Fruit fly (Drosophila melanogaster): ENCODE measurements around the gene CG31697.

Gene CG31697

dm6 chr2L:19571574-19572495 lies 36.6 kb downstream of the CG31697 start:
- peak; percentile 34 for TF ChIP-seq nom (GFP tag; optimal IDR thresholded peaks at IDR 0.05)
- TF ChIP-seq kni (GFP tag; optimal IDR thresholded peaks at IDR 0.05), result peak; percentile 90
- TF ChIP-seq CG8765 (GFP tag; IDR thresholded peaks at IDR 0.05), result no peak
- TF ChIP-seq slou (GFP tag; optimal IDR thresholded peaks at IDR 0.05), result no peak
- TF ChIP-seq CG32767 (GFP tag; IDR thresholded peaks at IDR 0.05), result peak; percentile 82
- TF ChIP-seq abd-A (tag; optimal IDR thresholded peaks at IDR 0.05), result peak; percentile 34
- TF ChIP-seq lbe (GFP tag; optimal IDR thresholded peaks at IDR 0.05), result peak; percentile 22
- TF ChIP-seq CG34422 (GFP tag; IDR thresholded peaks at IDR 0.05), result peak; percentile 38; the same call in 1 of the 3 replicates
- TF ChIP-seq ro (GFP tag; IDR thresholded peaks at IDR 0.05), result no peak
- TF ChIP-seq CG34224 (GFP tag; IDR thresholded peaks at IDR 0.05; ENCODE audit: partially characterized antibody), result no peak
- TF ChIP-seq crol (GFP tag; IDR thresholded peaks at IDR 0.05), result peak; percentile 33; the same call in 1 of the 2 replicates
- TF ChIP-seq chm (GFP tag; IDR thresholded peaks at IDR 0.05), result no peak
- TF ChIP-seq wdn (GFP tag; IDR thresholded peaks at IDR 0.05), result no peak
- TF ChIP-seq CG8290 (GFP tag; optimal IDR thresholded peaks at IDR 0.05), result no peak
- peak in 1 of 2 experiments; percentile 41 for TF ChIP-seq CG8290 (tag; optimal IDR thresholded peaks at IDR 0.05)
- TF ChIP-seq Hsf (GFP tag; optimal IDR thresholded peaks at IDR 0.05), result no peak
- TF ChIP-seq CG2120 (GFP tag; optimal IDR thresholded peaks at IDR 0.05), result no peak
- peak; percentile 79 for TF ChIP-seq CG12769 (tag; optimal IDR thresholded peaks at IDR 0.05)
- TF ChIP-seq CG8089 (GFP tag; optimal IDR thresholded peaks at IDR 0.05), result no peak
- TF ChIP-seq Med (GFP tag), result peak; percentile 83
- no peak for TF ChIP-seq D (optimal IDR thresholded peaks at IDR 0.05)
- TF ChIP-seq D (GFP tag; optimal IDR thresholded peaks at IDR 0.05), result no peak
- no peak for TF ChIP-seq Chrac-16 (GFP tag; optimal IDR thresholded peaks at IDR 0.05)
- TF ChIP-seq peb (GFP tag; IDR thresholded peaks at IDR 0.05), result no peak
- TF ChIP-seq CG3065 (GFP tag; optimal IDR thresholded peaks at IDR 0.05), result no peak
- TF ChIP-seq shn (GFP tag; optimal IDR thresholded peaks at IDR 0.05), result no peak
- TF ChIP-seq nerfin-1 (tag; optimal IDR thresholded peaks at IDR 0.05), result peak; percentile 100
- peak; percentile 0 for TF ChIP-seq BtbVII (GFP tag; optimal IDR thresholded peaks at IDR 0.05)
- TF ChIP-seq hth (optimal IDR thresholded peaks at IDR 0.05), result no peak
- TF ChIP-seq nmo (GFP tag; optimal IDR thresholded peaks at IDR 0.05), result peak; percentile 46
- no peak for TF ChIP-seq CG16813 (GFP tag; IDR thresholded peaks at IDR 0.05; ENCODE audit: partially characterized antibody)
- no peak for TF ChIP-seq Camta (GFP tag; optimal IDR thresholded peaks at IDR 0.05)
- TF ChIP-seq CG1603 (tag; optimal IDR thresholded peaks at IDR 0.05), result peak; percentile 9
- TF ChIP-seq CG8478 (optimal IDR thresholded peaks at IDR 0.05), result peak; percentile 94
- TF ChIP-seq amos (GFP tag; IDR thresholded peaks at IDR 0.05; ENCODE audit: partially characterized antibody), result 0 out of 2 replicates have a peak, but pooled peaks have one; percentile 11
- no peak for TF ChIP-seq lilli (GFP tag; optimal IDR thresholded peaks at IDR 0.05)
- TF ChIP-seq usp (GFP tag; optimal IDR thresholded peaks at IDR 0.05), result no peak
- TF ChIP-seq mld (GFP tag; IDR thresholded peaks at IDR 0.05; ENCODE audit: partially characterized antibody), result no peak
- no peak for TF ChIP-seq pho (GFP tag; optimal IDR thresholded peaks at IDR 0.05)
- TF ChIP-seq Myb (GFP tag; optimal IDR thresholded peaks at IDR 0.05), result no peak
- peak; percentile 63 for TF ChIP-seq pfk (GFP tag; optimal IDR thresholded peaks at IDR 0.05)
- TF ChIP-seq yki (optimal IDR thresholded peaks at IDR 0.05), result peak; percentile 46
- TF ChIP-seq vnd (GFP tag; IDR thresholded peaks at IDR 0.05; ENCODE audit: partially characterized antibody), result no peak
- TF ChIP-seq ewg (GFP tag; optimal IDR thresholded peaks at IDR 0.05), result peak; percentile 74
- no peak for TF ChIP-seq croc (GFP tag; conservative IDR thresholded peaks at IDR 0.05)
- 0 out of 2 replicates have a peak, but pooled peaks have one; percentile 43 for TF ChIP-seq Drgx (GFP tag; IDR thresholded peaks at IDR 0.05)
- TF ChIP-seq CG11247 (GFP tag; IDR thresholded peaks at IDR 0.05), result no peak
- no peak for TF ChIP-seq lmd (GFP tag; IDR thresholded peaks at IDR 0.05)
- peak; percentile 19 for TF ChIP-seq Sin3A (optimal IDR thresholded peaks at IDR 0.05)
- TF ChIP-seq lov (optimal IDR thresholded peaks at IDR 0.05), result no peak
- TF ChIP-seq lov (GFP tag; IDR thresholded peaks at IDR 0.05), result no peak
- TF ChIP-seq fru (optimal IDR thresholded peaks at IDR 0.05), result no peak

All from whole organism, embryonic.